Fruit fly (Drosophila melanogaster): ENCODE results near the gene Pmi.

The Pmi gene

DNA sequence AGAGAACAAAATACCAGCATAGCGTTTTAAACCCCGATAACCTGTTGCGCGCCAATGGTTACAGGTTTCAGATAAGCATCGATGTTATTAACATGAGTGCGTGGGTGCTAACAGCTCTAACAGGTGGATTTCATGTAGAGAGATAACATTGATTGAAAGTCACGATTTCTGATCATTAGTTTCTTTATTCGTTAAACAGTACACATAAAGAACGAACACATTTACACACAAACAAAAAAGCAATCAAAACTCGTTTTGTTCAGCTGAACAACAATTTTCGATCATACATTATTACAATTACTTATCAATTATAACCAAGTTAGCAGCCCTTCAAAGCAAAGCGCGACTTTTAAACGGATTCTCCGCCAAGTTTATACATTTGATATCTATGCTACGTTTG is 9.8 kb downstream of the Pmi start (continued):
- no peak for TF ChIP-seq Taf1 (GFP tag; IDR thresholded peaks at IDR 0.05)
- no peak for TF ChIP-seq CG10565 (GFP tag; optimal IDR thresholded peaks at IDR 0.05)
- no peak for TF ChIP-seq CG3407 (GFP tag; optimal IDR thresholded peaks at IDR 0.05)
- no peak for TF ChIP-seq Sox100B (GFP tag; optimal IDR thresholded peaks at IDR 0.05)
- TF ChIP-seq CG30431 (GFP tag; optimal IDR thresholded peaks at IDR 0.05): no peak
- TF ChIP-seq tgo (GFP tag; IDR thresholded peaks at IDR 0.05): no peak
- no peak for TF ChIP-seq CG14860 (GFP tag; IDR thresholded peaks at IDR 0.05; ENCODE audit: partially characterized antibody)
- TF ChIP-seq tx (GFP tag; optimal IDR thresholded peaks at IDR 0.05): no peak
- no peak for TF ChIP-seq MTF-1 (GFP tag; optimal IDR thresholded peaks at IDR 0.05; ENCODE audit: borderline replicate concordance)
- peak; percentile 50 for TF ChIP-seq pho (GFP tag; optimal IDR thresholded peaks at IDR 0.05)
- TF ChIP-seq CG33557 (GFP tag; optimal IDR thresholded peaks at IDR 0.05): no peak
- TF ChIP-seq CG5245 (GFP tag; optimal IDR thresholded peaks at IDR 0.05): peak; percentile 27
- TF ChIP-seq CG2129 (GFP tag; IDR thresholded peaks at IDR 0.05; ENCODE audit: partially characterized antibody): no peak
- TF ChIP-seq gt (GFP tag; IDR thresholded peaks at IDR 0.05): no peak
- TF ChIP-seq CG17186 (GFP tag; optimal IDR thresholded peaks at IDR 0.05): peak; percentile 37
- no peak for TF ChIP-seq CG17361 (GFP tag; IDR thresholded peaks at IDR 0.05)
- no peak for TF ChIP-seq Dfd (GFP tag; optimal IDR thresholded peaks at IDR 0.05)
- no peak for TF ChIP-seq dmrt99B (tag; optimal IDR thresholded peaks at IDR 0.05)
- no peak for TF ChIP-seq CG6175 (GFP tag; IDR thresholded peaks at IDR 0.05)
- no peak for TF ChIP-seq cato (GFP tag; optimal IDR thresholded peaks at IDR 0.05; ENCODE audit: borderline replicate concordance)
- no peak for TF ChIP-seq Ptx1 (GFP tag; IDR thresholded peaks at IDR 0.05)
- no peak for TF ChIP-seq pnt (GFP tag; optimal IDR thresholded peaks at IDR 0.05)
- no peak for TF ChIP-seq Adf1 (GFP tag; IDR thresholded peaks at IDR 0.05)
- no peak for TF ChIP-seq ewg (GFP tag; optimal IDR thresholded peaks at IDR 0.05)
- TF ChIP-seq Opbp (GFP tag; IDR thresholded peaks at IDR 0.05; ENCODE audit: partially characterized antibody): no peak
- TF ChIP-seq Ets65A (GFP tag): no peak
- TF ChIP-seq al (GFP tag; IDR thresholded peaks at IDR 0.05): no peak
- no peak for TF ChIP-seq yki (optimal IDR thresholded peaks at IDR 0.05)

DNA sequence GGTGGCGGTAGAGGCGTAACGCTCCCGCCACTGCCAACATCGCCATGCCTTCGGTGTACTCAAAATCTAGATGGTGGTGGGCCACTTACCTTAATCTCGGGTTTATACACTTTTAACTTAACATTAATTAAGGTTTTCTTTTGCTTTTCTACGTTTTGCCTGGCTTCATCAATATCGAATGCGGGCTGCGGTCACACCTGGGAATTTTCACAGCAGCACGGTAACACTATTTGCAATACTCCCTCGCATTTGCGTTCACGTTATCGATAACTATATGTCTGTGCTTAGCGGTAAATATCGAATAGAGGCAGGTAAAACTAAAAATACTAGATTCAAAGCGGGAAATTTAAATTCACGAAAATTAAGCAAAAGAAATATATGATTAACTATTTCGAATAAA is 14.1 kb downstream of the Pmi start, which contains the start of gene Bre1:
Bre1 (minus strand) TSS at position 226 of the 400 bp plus-strand sequence.
- TF ChIP-seq Dfd (GFP tag; optimal IDR thresholded peaks at IDR 0.05): no peak
- TF ChIP-seq CG3995 (GFP tag; optimal IDR thresholded peaks at IDR 0.05): peak; percentile 55
- no peak for TF ChIP-seq mirr (GFP tag; optimal IDR thresholded peaks at IDR 0.05)
- no peak for TF ChIP-seq dan (GFP tag; IDR thresholded peaks at IDR 0.05)
- TF ChIP-seq CG31224 (GFP tag; IDR thresholded peaks at IDR 0.05): no peak
- no peak for TF ChIP-seq sr (GFP tag; IDR thresholded peaks at IDR 0.05)
- TF ChIP-seq CG8924 (tag; optimal IDR thresholded peaks at IDR 0.05): no peak
- TF ChIP-seq CG1792 (GFP tag; optimal IDR thresholded peaks at IDR 0.05): peak; percentile 1
- TF ChIP-seq org-1 (GFP tag; optimal IDR thresholded peaks at IDR 0.05): no peak
- no peak for TF ChIP-seq otp (GFP tag; IDR thresholded peaks at IDR 0.05)
- no peak for TF ChIP-seq Ada2b (GFP tag; IDR thresholded peaks at IDR 0.05)
- TF ChIP-seq pan (optimal IDR thresholded peaks at IDR 0.05): no peak
- no peak for TF ChIP-seq pan (GFP tag; optimal IDR thresholded peaks at IDR 0.05 in 1 of 2, IDR thresholded peaks at IDR 0.05 in 1 of 2)
- no peak for TF ChIP-seq CG5180 (GFP tag; optimal IDR thresholded peaks at IDR 0.05)
- TF ChIP-seq gsb-n (tag; optimal IDR thresholded peaks at IDR 0.05): no peak
- TF ChIP-seq CG2199 (GFP tag; IDR thresholded peaks at IDR 0.05): no peak
- no peak for TF ChIP-seq HmgD (GFP tag; optimal IDR thresholded peaks at IDR 0.05)
- TF ChIP-seq Dad (GFP tag; optimal IDR thresholded peaks at IDR 0.05): no peak
- no peak for TF ChIP-seq CG32772 (GFP tag; IDR thresholded peaks at IDR 0.05)
- no peak for TF ChIP-seq Ssrp (tag; optimal IDR thresholded peaks at IDR 0.05)
- no peak for TF ChIP-seq Mes4 (GFP tag; optimal IDR thresholded peaks at IDR 0.05)
- TF ChIP-seq Mrtf (GFP tag; IDR thresholded peaks at IDR 0.05): no peak
- TF ChIP-seq pita (GFP tag; optimal IDR thresholded peaks at IDR 0.05): no peak
- TF ChIP-seq yki (optimal IDR thresholded peaks at IDR 0.05): no peak
- no peak for TF ChIP-seq wor (GFP tag; IDR thresholded peaks at IDR 0.05)
- TF ChIP-seq ems (GFP tag; optimal IDR thresholded peaks at IDR 0.05): no peak
- TF ChIP-seq CG6813 (GFP tag; optimal IDR thresholded peaks at IDR 0.05): no peak
- TF ChIP-seq Atf3 (GFP tag; optimal IDR thresholded peaks at IDR 0.05): no peak

All from whole organism, embryonic.